Worm (Caenorhabditis elegans): ENCODE data around the gene F26F2.7.

- TF ChIP-seq nhr-23 (tag; optimal IDR thresholded peaks at IDR 0.05), result no peak
- TF ChIP-seq nhr-237 (tag; optimal IDR thresholded peaks at IDR 0.05), result no peak
- no peak for TF ChIP-seq nhr-12 (tag; optimal IDR thresholded peaks at IDR 0.05)
- TF ChIP-seq ama-1 (optimal IDR thresholded peaks at IDR 0.05), result no peak
- TF ChIP-seq tbx-2 (tag; optimal IDR thresholded peaks at IDR 0.05), result no peak
- TF ChIP-seq daf-12 (tag; optimal IDR thresholded peaks at IDR 0.05), result no peak
Measured at ce11 chrV:20566454-20566853, 14.3 kb upstream of the F26F2.7 start, which contains the start of gene F26F2.3.
